Worm (Caenorhabditis elegans) whole organism, late embryonic: ENCODE data around the gene hil-1.

Source experiments
- C38D4.7 ChIP-seq: fragments of 200-800 bp; sonication (Bioruptor generic); optimal IDR thresholded peaks from 2 replicates; lab custom pipeline; 2018; ENCODE audit warnings: mild to moderate bottlenecking, missing genetic modification characterization, moderate library complexity, missing compliant biosample characterization
- K02D7.2 ChIP-seq: sonication (generic microtip); optimal IDR thresholded peaks from 2 replicates; lab custom pipeline; 2017; ENCODE audit warnings: mild to moderate bottlenecking, missing genetic modification characterization, missing compliant biosample characterization
- K09A11.1 ChIP-seq: sonication (generic microtip); optimal IDR thresholded peaks from 2 replicates; lab custom pipeline; 2017; ENCODE audit warnings: antibody characterized with exemption, mild to moderate bottlenecking, missing genetic modification characterization, missing compliant biosample characterization; ENCODE audit not compliant: insufficient read depth
- T23F11.4 ChIP-seq: fragments of 200-800 bp; sonication (Bioruptor generic); optimal IDR thresholded peaks from 2 replicates; lab custom pipeline; 2018; ENCODE audit warnings: mild to moderate bottlenecking, missing genetic modification characterization, missing compliant biosample characterization
- Y22D7AL.16 ChIP-seq: sonication (generic microtip); optimal IDR thresholded peaks from 2 replicates; lab custom pipeline; 2016; ENCODE audit warnings: missing genetic modification characterization, missing compliant biosample characterization
- ama-1 ChIP-seq: fragments of 150-350 bp; optimal IDR thresholded peaks from 2 replicates; lab custom pipeline; 2014
- ceh-14 ChIP-seq: sonication (generic microtip); optimal IDR thresholded peaks from 2 replicates; lab custom pipeline; 2016; ENCODE audit warnings: missing genotype, missing genetic modification characterization, missing compliant biosample characterization
- ceh-18 ChIP-seq: sonication (generic microtip); optimal IDR thresholded peaks from 2 replicates; lab custom pipeline; 2016; ENCODE audit warnings: missing genetic modification characterization, missing compliant biosample characterization
- ceh-19 ChIP-seq: fragments of 200-800 bp; sonication (Bioruptor generic); optimal IDR thresholded peaks from 2 replicates; lab custom pipeline; 2018; ENCODE audit warnings: mild to moderate bottlenecking, missing genetic modification characterization, missing compliant biosample characterization
- ceh-2 ChIP-seq: sonication (generic microtip); optimal IDR thresholded peaks from 2 replicates; lab custom pipeline; 2016; ENCODE audit warnings: missing genotype, missing genetic modification characterization, missing compliant biosample characterization
- ceh-22 ChIP-seq: sonication (generic microtip); optimal IDR thresholded peaks from 2 replicates; lab custom pipeline; 2017; ENCODE audit warnings: missing biosample characterization, missing genetic modification characterization
- ceh-24 ChIP-seq: sonication (generic microtip); optimal IDR thresholded peaks from 2 replicates; lab custom pipeline; 2016; ENCODE audit warnings: mild to moderate bottlenecking, missing genetic modification characterization, missing compliant biosample characterization
- ceh-31 ChIP-seq: sonication (generic microtip); optimal IDR thresholded peaks from 2 replicates; lab custom pipeline; 2016; ENCODE audit warnings: missing genetic modification characterization, missing compliant biosample characterization
- ceh-34 ChIP-seq: sonication (generic microtip); optimal IDR thresholded peaks from 2 replicates; lab custom pipeline; 2016; ENCODE audit warnings: mild to moderate bottlenecking, missing genetic modification characterization, missing compliant biosample characterization
- ceh-45 ChIP-seq: fragments of 200-800 bp; sonication (Bioruptor generic); IDR thresholded peaks from 2 replicates; pipeline ENCODE4 v1.3.6; 2022; ENCODE audit warnings: missing genetic modification reagents, missing genetic modification characterization, missing compliant biosample characterization
- ceh-48 ChIP-seq: sonication (generic microtip); optimal IDR thresholded peaks from 2 replicates; lab custom pipeline; 2016; ENCODE audit warnings: missing genetic modification characterization, inconsistent platforms, missing compliant biosample characterization
- ceh-6 ChIP-seq: fragments of 200-800 bp; sonication (Bioruptor generic); optimal IDR thresholded peaks from 2 replicates; lab custom pipeline; 2018; ENCODE audit warnings: mild to moderate bottlenecking, missing genetic modification characterization, missing compliant biosample characterization
- ceh-9 ChIP-seq: sonication (generic microtip); optimal IDR thresholded peaks from 2 replicates; lab custom pipeline; 2016; ENCODE audit warnings: mild to moderate bottlenecking, missing genetic modification characterization, inconsistent platforms, missing compliant biosample characterization
- che-1 ChIP-seq: sonication (generic microtip); optimal IDR thresholded peaks from 2 replicates; lab custom pipeline; 2016; ENCODE audit warnings: mild to moderate bottlenecking, missing genetic modification characterization, missing compliant biosample characterization
- dve-1 ChIP-seq: sonication (generic microtip); optimal IDR thresholded peaks from 2 replicates; lab custom pipeline; 2017; ENCODE audit warnings: antibody characterized with exemption, mild to moderate bottlenecking, missing genetic modification characterization, missing compliant biosample characterization
- elt-2 ChIP-seq: sonication (generic microtip); optimal IDR thresholded peaks from 2 replicates; lab custom pipeline; 2016; ENCODE audit warnings: missing genetic modification reagents, missing genetic modification characterization, missing compliant biosample characterization
- fax-1 ChIP-seq: sonication (generic microtip); optimal IDR thresholded peaks from 2 replicates; lab custom pipeline; 2016; ENCODE audit warnings: missing genotype, missing genetic modification characterization, missing compliant biosample characterization
- fkh-10 ChIP-seq: fragments of 150-350 bp; optimal IDR thresholded peaks from 2 replicates; lab custom pipeline; 2014; ENCODE audit warnings: missing biosample characterization, missing genetic modification reagents, missing genetic modification characterization
- fkh-6 ChIP-seq: sonication (generic microtip); optimal IDR thresholded peaks from 2 replicates; lab custom pipeline; 2016; ENCODE audit warnings: missing genetic modification characterization, missing compliant biosample characterization
- hlh-13 ChIP-seq: fragments of 200-800 bp; sonication (Bioruptor generic); optimal IDR thresholded peaks from 2 replicates; lab custom pipeline; 2018; ENCODE audit warnings: mild to moderate bottlenecking, missing genetic modification characterization, missing compliant biosample characterization
- hlh-15 ChIP-seq: sonication (generic microtip); optimal IDR thresholded peaks from 2 replicates; lab custom pipeline; 2016; ENCODE audit warnings: missing genetic modification characterization, missing compliant biosample characterization
- hlh-30 ChIP-seq: sonication (generic microtip); optimal IDR thresholded peaks from 2 replicates; lab custom pipeline; 2017; ENCODE audit warnings: antibody characterized with exemption, missing genetic modification characterization, missing compliant biosample characterization; ENCODE audit not compliant: insufficient read depth
- hlh-8 ChIP-seq: sonication (generic microtip); optimal IDR thresholded peaks from 2 replicates; lab custom pipeline; 2016; ENCODE audit warnings: missing genotype, missing genetic modification characterization, missing compliant biosample characterization
- lim-6 ChIP-seq: sonication (generic microtip); optimal IDR thresholded peaks from 2 replicates; lab custom pipeline; 2016; ENCODE audit warnings: missing genetic modification characterization, missing compliant biosample characterization
- lin-11 ChIP-seq: fragments of 200-800 bp; sonication (Bioruptor generic); optimal IDR thresholded peaks from 2 replicates; lab custom pipeline; 2018; ENCODE audit warnings: mild to moderate bottlenecking, missing genetic modification characterization, missing compliant biosample characterization
- madf-2 ChIP-seq: sonication (generic microtip); optimal IDR thresholded peaks from 2 replicates; lab custom pipeline; 2017; ENCODE audit warnings: missing genetic modification characterization, missing compliant biosample characterization
- mec-3 ChIP-seq: sonication (generic microtip); optimal IDR thresholded peaks from 2 replicates; lab custom pipeline; 2016; ENCODE audit warnings: borderline replicate concordance, missing genetic modification characterization, missing compliant biosample characterization
- nfya-1 ChIP-seq: sonication (generic microtip); optimal IDR thresholded peaks from 2 replicates; lab custom pipeline; 2017; ENCODE audit warnings: missing genetic modification characterization, mild to moderate bottlenecking, missing compliant biosample characterization, antibody characterized with exemption, moderate library complexity
- nhr-11 ChIP-seq: fragments of 150-350 bp; optimal IDR thresholded peaks from 2 replicates; lab custom pipeline; 2014; ENCODE audit warnings: missing biosample characterization, missing genetic modification characterization
- nhr-232 ChIP-seq: sonication (generic microtip); optimal IDR thresholded peaks from 2 replicates; lab custom pipeline; 2016; ENCODE audit warnings: missing genetic modification characterization, missing compliant biosample characterization
- npax-4 ChIP-seq: sonication (generic microtip); optimal IDR thresholded peaks from 2 replicates; lab custom pipeline; 2016; ENCODE audit warnings: missing genetic modification characterization, missing compliant biosample characterization
- pag-3 ChIP-seq: sonication (generic microtip); optimal IDR thresholded peaks from 2 replicates; lab custom pipeline; 2016; ENCODE audit warnings: missing compliant biosample characterization, missing genetic modification characterization, borderline replicate concordance
- pat-9 ChIP-seq: fragments of 200-800 bp; sonication (Bioruptor generic); optimal IDR thresholded peaks from 2 replicates; lab custom pipeline; 2018; ENCODE audit warnings: mild to moderate bottlenecking, missing genetic modification characterization, moderate library complexity, missing compliant biosample characterization
- pax-1 ChIP-seq: fragments of 150-350 bp; optimal IDR thresholded peaks from 2 replicates; lab custom pipeline; 2014; ENCODE audit warnings: missing biosample characterization, missing genetic modification characterization
- pha-2 ChIP-seq: sonication (generic microtip); optimal IDR thresholded peaks from 2 replicates; lab custom pipeline; 2017; ENCODE audit warnings: mild to moderate bottlenecking, missing genetic modification characterization, missing compliant biosample characterization
- pha-4 ChIP-seq: fragments of 150-350 bp; optimal IDR thresholded peaks from 2 replicates; lab custom pipeline; 2018; ENCODE audit warnings: missing biosample characterization, missing genetic modification reagents, missing genetic modification characterization
- pqm-1 ChIP-seq: sonication (generic microtip); optimal IDR thresholded peaks from 2 replicates; lab custom pipeline; 2016; ENCODE audit warnings: missing genetic modification characterization, missing compliant biosample characterization
- rnt-1 ChIP-seq: sonication (generic microtip); optimal IDR thresholded peaks from 2 replicates; lab custom pipeline; 2016; ENCODE audit warnings: missing genetic modification characterization, missing compliant biosample characterization
- sdc-2 ChIP-seq: sonication (generic microtip); optimal IDR thresholded peaks from 2 replicates; lab custom pipeline; 2016; ENCODE audit warnings: missing genotype, missing genetic modification characterization, missing compliant biosample characterization
- sox-2 ChIP-seq: fragments of 200-800 bp; sonication (Bioruptor generic); IDR thresholded peaks from 2 replicates; pipeline ENCODE4 v1.3.6; 2022; ENCODE audit warnings: missing genetic modification reagents, missing genetic modification characterization, missing compliant biosample characterization
- ttx-3 ChIP-seq: sonication (generic microtip); optimal IDR thresholded peaks from 2 replicates; lab custom pipeline; 2016; ENCODE audit warnings: missing genetic modification reagents, missing genetic modification characterization, missing compliant biosample characterization
- unc-3 ChIP-seq, 2 experiments: fragments of 200-800 bp in 1 of 2; sonication (Bioruptor generic) in 1 of 2; sonication (generic microtip) in 1 of 2; conservative IDR thresholded peaks in 1 of 2; optimal IDR thresholded peaks in 1 of 2; 2 replicates each; pipeline versions ENCODE4 v1.3.6 to Lab custom; 2016 to 2022; ENCODE audit warnings: missing compliant biosample characterization in 2 of 2, missing genetic modification characterization in 2 of 2, missing genetic modification reagents in 1 of 2
- unc-42 ChIP-seq: sonication (generic microtip); optimal IDR thresholded peaks from 2 replicates; lab custom pipeline; 2016; ENCODE audit warnings: missing genotype, missing genetic modification characterization, missing compliant biosample characterization
- unc-55 ChIP-seq: sonication (generic microtip); optimal IDR thresholded peaks from 2 replicates; lab custom pipeline; 2017; ENCODE audit warnings: missing biosample characterization, missing genetic modification reagents, missing genetic modification characterization
- unc-86 ChIP-seq: sonication (generic microtip); optimal IDR thresholded peaks from 2 replicates; lab custom pipeline; 2016; ENCODE audit warnings: missing genetic modification characterization, missing compliant biosample characterization
- zip-5 ChIP-seq: sonication (generic microtip); optimal IDR thresholded peaks from 2 replicates; lab custom pipeline; 2016; ENCODE audit warnings: missing genetic modification characterization, missing compliant biosample characterization
- ztf-16 ChIP-seq: sonication (generic microtip); optimal IDR thresholded peaks from 2 replicates; lab custom pipeline; 2017; ENCODE audit warnings: missing genetic modification characterization, missing compliant biosample characterization

Gene hil-1

ce11 chrV:15002184-15002690, 52.7 kb downstream of the hil-1 start, which contains the start of the genes fib-1 and mut-15:
Gene fib-1, minus strand, starts transcription at chrV:15002223.
Gene mut-15, plus strand, starts transcription at chrV:15002543.
- peak; percentile 99 for TF ChIP-seq ceh-31 (tag; lab: Kevin White, UChicago)
- no peak for TF ChIP-seq C38D4.7 (GFP tag; lab: Kevin White, UChicago)
- peak; percentile 91 for TF ChIP-seq unc-42
- TF ChIP-seq ceh-19 (GFP tag; lab: Kevin White, UChicago), result peak; percentile 66
- TF ChIP-seq fkh-10 (GFP tag; lab: Kevin White, UChicago), result no peak
- TF ChIP-seq pat-9, result no peak
- TF ChIP-seq zip-5 (tag; lab: Kevin White, UChicago), result peak; percentile 93
- peak; percentile 41 for TF ChIP-seq npax-4 (tag; lab: Kevin White, UChicago)
- TF ChIP-seq ceh-6 (GFP tag; lab: Kevin White, UChicago), result peak; percentile 30
- TF ChIP-seq ceh-2, result peak; percentile 95
- peak; percentile 23 for TF ChIP-seq T23F11.4
- TF ChIP-seq hlh-15 (tag; lab: Kevin White, UChicago), result peak; percentile 77
- TF ChIP-seq pax-1 (tag; lab: Kevin White, UChicago), result peak; percentile 60
- TF ChIP-seq ceh-48, result peak; percentile 95
- TF ChIP-seq rnt-1 (tag; lab: Kevin White, UChicago), result peak; percentile 95
- peak; percentile 83 for TF ChIP-seq unc-55 (GFP tag; lab: Kevin White, UChicago)
- peak; percentile 89 for TF ChIP-seq ztf-16 (tag; lab: Kevin White, UChicago)
- peak; percentile 79 for TF ChIP-seq unc-86 (tag; lab: Kevin White, UChicago)
- peak; percentile 97 for TF ChIP-seq ceh-18 (tag; lab: Kevin White, UChicago)
- no peak for TF ChIP-seq nhr-232 (tag; lab: Kevin White, UChicago)
- no peak for TF ChIP-seq lin-11 (tag; lab: Kevin White, UChicago)
- peak; percentile 77 for TF ChIP-seq hlh-8 (tag; lab: Kevin White, UChicago)
- peak; percentile 86 for TF ChIP-seq nfya-1 (tag; lab: Kevin White, UChicago)
- TF ChIP-seq sdc-2, result peak; percentile 65
- TF ChIP-seq Y22D7AL.16 (tag; lab: Kevin White, UChicago), result no peak
- peak; percentile 87 for TF ChIP-seq elt-2 (tag; lab: Kevin White, UChicago)
- no peak for TF ChIP-seq ceh-22 (tag; lab: Kevin White, UChicago)
- TF ChIP-seq pqm-1, result peak; percentile 82
- peak; percentile 67 for TF ChIP-seq dve-1 (tag; lab: Kevin White, UChicago)
- peak; percentile 90 for TF ChIP-seq ceh-14
- TF ChIP-seq ceh-45, result 0 out of 2 replicates have a peak, but pooled peaks have one; percentile 18
- peak; percentile 95 for TF ChIP-seq lim-6 (tag; lab: Kevin White, UChicago)
- peak; percentile 51 for TF ChIP-seq pha-2
- TF ChIP-seq unc-3 (GFP tag; conservative IDR thresholded peaks at IDR 0.05; lab: Robert Waterston, UW), result no peak
- peak; percentile 85 for TF ChIP-seq unc-3 (tag; optimal IDR thresholded peaks at IDR 0.05; lab: Kevin White, UChicago)
- TF ChIP-seq hlh-13 (GFP tag; lab: Kevin White, UChicago), result peak; percentile 2
- no peak for TF ChIP-seq sox-2 (GFP tag; lab: Robert Waterston, UW)
- TF ChIP-seq fax-1, result peak; percentile 90
- TF ChIP-seq mec-3 (tag; lab: Kevin White, UChicago), result peak; percentile 94
- peak; percentile 41 for TF ChIP-seq K09A11.1 (tag; lab: Kevin White, UChicago)
- peak; percentile 71 for TF ChIP-seq pag-3 (tag; lab: Kevin White, UChicago)
- TF ChIP-seq ama-1, result no peak
- no peak for TF ChIP-seq K02D7.2
- peak; percentile 70 for TF ChIP-seq fkh-6 (tag; lab: Kevin White, UChicago)
- TF ChIP-seq ceh-9 (tag; lab: Kevin White, UChicago), result no peak
- peak; percentile 45 for TF ChIP-seq ttx-3 (tag; lab: Kevin White, UChicago)
- TF ChIP-seq hlh-30, result no peak
- TF ChIP-seq nhr-11, result no peak
- peak; percentile 96 for TF ChIP-seq ceh-34 (tag; lab: Kevin White, UChicago)
- peak; percentile 40 for TF ChIP-seq madf-2
- peak; percentile 38 for TF ChIP-seq che-1 (tag; lab: Kevin White, UChicago)
- TF ChIP-seq ceh-24 (tag; lab: Kevin White, UChicago), result no peak
- no peak for TF ChIP-seq pha-4 (tag; lab: Kevin White, UChicago)
